Fruit fly (Drosophila melanogaster) whole organism, wandering third instar larva: ENCODE measurements around the gene Alg1.

Source experiments
- Abd-B ChIP-seq: fragments of >200 bp; optimal IDR thresholded peaks from 2 replicates; lab custom pipeline; 2017; ENCODE audit warnings: missing biosample characterization, missing genetic modification characterization
- CG9705 ChIP-seq: fragments of 200-800 bp; sonication (Bioruptor generic); optimal IDR thresholded peaks from 2 replicates; lab custom pipeline; 2018; ENCODE audit warnings: missing biosample characterization, mild to moderate bottlenecking, missing genetic modification characterization
- CrebA ChIP-seq: fragments of 200-800 bp; sonication (Bioruptor generic); optimal IDR thresholded peaks from 2 replicates; lab custom pipeline; 2016; ENCODE audit warnings: missing biosample characterization, mild to moderate bottlenecking, missing genetic modification characterization, borderline replicate concordance
- Dfd ChIP-seq: fragments of >200 bp; optimal IDR thresholded peaks from 2 replicates; lab custom pipeline; 2017; ENCODE audit warnings: missing biosample characterization, missing genetic modification characterization
- GATAd ChIP-seq: sonication (Bioruptor generic); optimal IDR thresholded peaks from 2 replicates; lab custom pipeline; 2016; ENCODE audit warnings: missing biosample characterization, missing genetic modification characterization
- HLH106 ChIP-seq: fragments of 200-800 bp; optimal IDR thresholded peaks from 3 replicates; lab custom pipeline; 2019; ENCODE audit warnings: missing biosample characterization, mild to moderate bottlenecking, missing genetic modification characterization, moderate library complexity
- Hnf4 ChIP-seq: fragments of 200-800 bp; sonication (Bioruptor generic); optimal IDR thresholded peaks from 2 replicates; lab custom pipeline; 2016; ENCODE audit warnings: missing biosample characterization, mild to moderate bottlenecking, missing genetic modification characterization
- Hr78 ChIP-seq: fragments of >200 bp; optimal IDR thresholded peaks from 2 replicates; lab custom pipeline; 2017; ENCODE audit warnings: missing biosample characterization, missing genetic modification characterization
- Hr83 ChIP-seq: fragments of 200-300 bp; sonication (Bioruptor generic); optimal IDR thresholded peaks from 2 replicates; lab custom pipeline; 2016; ENCODE audit warnings: missing biosample characterization, mild to moderate bottlenecking, missing genetic modification characterization, moderate library complexity; ENCODE audit not compliant: poor library complexity, severe bottlenecking
- Jra ChIP-seq: sonication (Bioruptor generic); optimal IDR thresholded peaks from 2 replicates; lab custom pipeline; 2016; ENCODE audit warnings: missing biosample characterization, missing genetic modification characterization
- Mio ChIP-seq: sonication (Bioruptor generic); optimal IDR thresholded peaks from 2 replicates; lab custom pipeline; 2016; ENCODE audit warnings: missing biosample characterization, missing genetic modification characterization
- Myc ChIP-seq: fragments of >200 bp; optimal IDR thresholded peaks from 2 replicates; lab custom pipeline; 2017
- OdsH ChIP-seq: fragments of 200-800 bp; sonication (Bioruptor generic); optimal IDR thresholded peaks from 2 replicates; lab custom pipeline; 2016; ENCODE audit warnings: missing biosample characterization, mild to moderate bottlenecking, missing genetic modification characterization
- Rel ChIP-seq, 2 experiments: fragments of 200-800 bp; sonication (Bioruptor generic) in 1 of 2; optimal IDR thresholded peaks; 2 replicates in 1 of 2; 3 replicates in 1 of 2; lab custom pipeline; 2016 to 2019; ENCODE audit warnings: mild to moderate bottlenecking in 2 of 2, missing biosample characterization in 2 of 2, missing genetic modification characterization in 2 of 2, moderate library complexity in 1 of 2
- Sp1 ChIP-seq: fragments of 200-800 bp; sonication (Bioruptor generic); optimal IDR thresholded peaks from 3 replicates; lab custom pipeline; 2019; ENCODE audit warnings: missing biosample characterization, mild to moderate bottlenecking, missing genetic modification characterization, moderate library complexity
- Vsx2 ChIP-seq: fragments of 200-300, 225-300 bp; sonication (Bioruptor generic); optimal IDR thresholded peaks from 2 replicates; lab custom pipeline; 2018; ENCODE audit warnings: missing biosample characterization, missing genetic modification characterization; ENCODE audit not compliant: partially characterized antibody
- br ChIP-seq: fragments of 200-800 bp; sonication (Bioruptor generic); optimal IDR thresholded peaks from 2 replicates; lab custom pipeline; 2016; ENCODE audit warnings: missing biosample characterization, missing genetic modification characterization
- brk ChIP-seq: fragments of 200-800 bp; sonication (Bioruptor generic); optimal IDR thresholded peaks from 2 replicates; lab custom pipeline; 2016; ENCODE audit warnings: missing biosample characterization, mild to moderate bottlenecking, missing genetic modification characterization
- dl ChIP-seq, 2 experiments: fragments of 175-275, 200-275 bp in 1 of 2; fragments of 200-275 bp in 1 of 2; sonication (Bioruptor generic); optimal IDR thresholded peaks; lab custom pipeline; 2018; ENCODE audit warnings: mild to moderate bottlenecking in 2 of 2, missing biosample characterization in 2 of 2, missing genetic modification characterization in 2 of 2, moderate library complexity in 2 of 2; ENCODE audit not compliant: partially characterized antibody in 2 of 2, insufficient read depth in 1 of 2
- dmrt93B ChIP-seq: fragments of 200-800 bp; sonication (Bioruptor generic); optimal IDR thresholded peaks from 2 replicates; lab custom pipeline; 2018; ENCODE audit warnings: missing biosample characterization, mild to moderate bottlenecking, missing genetic modification characterization
- dsf ChIP-seq: sonication (Bioruptor generic); optimal IDR thresholded peaks from 2 replicates; lab custom pipeline; 2016; ENCODE audit warnings: missing biosample characterization, missing genetic modification characterization, borderline replicate concordance
- ey ChIP-seq: fragments of 200-800 bp; sonication (Bioruptor generic); optimal IDR thresholded peaks from 2 replicates; lab custom pipeline; 2016; ENCODE audit warnings: missing biosample characterization, missing genetic modification characterization
- foxo ChIP-seq, 2 experiments: fragments of 200-800 bp; sonication (Bioruptor generic); optimal IDR thresholded peaks; 2 replicates in 1 of 2; 3 replicates in 1 of 2; lab custom pipeline; 2016 to 2017; ENCODE audit warnings: missing biosample characterization in 2 of 2, missing genetic modification characterization in 2 of 2
- h ChIP-seq: fragments of 200-800 bp; sonication (Bioruptor generic); optimal IDR thresholded peaks from 3 replicates; lab custom pipeline; 2016; ENCODE audit warnings: missing biosample characterization, mild to moderate bottlenecking, missing genetic modification characterization
- jim ChIP-seq: fragments of 175-275, 200-325 bp; sonication (Bioruptor generic); optimal IDR thresholded peaks from 2 replicates; lab custom pipeline; 2016; ENCODE audit warnings: missing biosample characterization, mild to moderate bottlenecking, missing genetic modification characterization
- pan ChIP-seq: fragments of >200 bp; optimal IDR thresholded peaks from 2 replicates; lab custom pipeline; 2017
- psq ChIP-seq: fragments of 200-800 bp; sonication (Bioruptor generic); optimal IDR thresholded peaks from 3 replicates; lab custom pipeline; 2017; ENCODE audit warnings: missing biosample characterization, mild to moderate bottlenecking, missing genetic modification characterization, moderate library complexity
- rgr ChIP-seq: fragments of 200-800 bp; sonication (Bioruptor generic); optimal IDR thresholded peaks from 3 replicates; lab custom pipeline; 2016; ENCODE audit warnings: missing biosample characterization, mild to moderate bottlenecking, missing genetic modification characterization
- sage ChIP-seq: fragments of 200-800 bp; sonication (Bioruptor generic); optimal IDR thresholded peaks from 2 replicates; lab custom pipeline; 2016; ENCODE audit warnings: missing biosample characterization, mild to moderate bottlenecking, missing genetic modification characterization
- sv ChIP-seq: fragments of 200-800 bp; sonication (Bioruptor generic); optimal IDR thresholded peaks from 3 replicates; lab custom pipeline; 2016; ENCODE audit warnings: missing biosample characterization, missing genetic modification characterization
- tai ChIP-seq: sonication (Bioruptor generic); optimal IDR thresholded peaks from 2 replicates; lab custom pipeline; 2016; ENCODE audit warnings: missing biosample characterization, missing genetic modification characterization
- usp ChIP-seq: fragments of >200 bp; optimal IDR thresholded peaks from 2 replicates; lab custom pipeline; 2017; ENCODE audit warnings: missing biosample characterization, missing genetic modification characterization

Gene Alg1

dm6 chr3R:17776952-17777407, 34.0 kb downstream of the Alg1 start:
- TF ChIP-seq tai (GFP tag; lab: Kevin White, UChicago) (no peak), pan (no peak), br (GFP tag; lab: Kevin White, UChicago) (no peak), Myc (no peak), Abd-B (GFP tag; lab: Kevin White, UChicago) (no peak), GATAd (GFP tag; lab: Kevin White, UChicago) (no peak), Hnf4 (GFP tag; lab: Kevin White, UChicago) (no peak), Hr78 (GFP tag; lab: Kevin White, UChicago) (no peak), CG9705 (no peak)
- TF ChIP-seq, all 38 proteins: peak for 0

DNA sequence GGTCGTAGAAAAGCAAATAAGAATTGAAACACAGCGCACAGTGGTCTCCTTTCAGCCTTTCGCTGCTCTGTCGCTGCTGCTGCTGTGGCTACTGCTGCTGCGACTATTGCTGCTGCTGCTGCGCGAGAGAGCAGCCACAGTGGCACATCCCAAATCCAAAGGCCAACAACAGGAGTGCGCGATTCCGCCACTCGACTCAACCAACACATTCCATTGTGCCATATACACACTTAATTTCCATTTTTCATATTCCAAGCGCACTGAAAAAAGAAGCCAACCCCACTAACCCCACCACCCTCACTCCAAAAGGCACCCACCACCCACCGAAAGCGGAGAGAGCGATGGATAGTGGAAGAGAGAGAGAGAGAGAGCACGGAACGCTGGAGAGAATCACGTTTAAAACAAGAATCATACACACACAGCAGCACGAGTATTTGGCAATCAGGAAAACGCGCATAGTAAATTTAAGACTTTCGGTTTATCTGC, 34.8 kb downstream of the Alg1 start:
- no peak for TF ChIP-seq pan
- no peak for TF ChIP-seq sv
- no peak for TF ChIP-seq psq
- no peak for TF ChIP-seq dsf (GFP tag; lab: Kevin White, UChicago)
- TF ChIP-seq usp (GFP tag; lab: Kevin White, UChicago) = no peak
- TF ChIP-seq dmrt93B (GFP tag; lab: Kevin White, UChicago) = no peak
- no peak for TF ChIP-seq sage (GFP tag; lab: Kevin White, UChicago)
- TF ChIP-seq OdsH = no peak
- no peak for TF ChIP-seq foxo (GFP tag; optimal IDR thresholded peaks at IDR 0.05; lab: Kevin White, UChicago)
- no peak for TF ChIP-seq HLH106 (tag; lab: Kevin White, UChicago)
- no peak for TF ChIP-seq Vsx2
- no peak for TF ChIP-seq Hr83 (GFP tag; lab: Kevin White, UChicago)
- no peak for TF ChIP-seq br (GFP tag; lab: Kevin White, UChicago)
- TF ChIP-seq Abd-B (GFP tag; lab: Kevin White, UChicago) = no peak
- TF ChIP-seq CrebA (GFP tag; lab: Kevin White, UChicago) = no peak
- TF ChIP-seq Mio (GFP tag; lab: Kevin White, UChicago) = no peak
- TF ChIP-seq GATAd (GFP tag; lab: Kevin White, UChicago) = no peak
- TF ChIP-seq Rel (GFP tag; optimal IDR thresholded peaks at IDR 0.05; lab: Kevin White, UChicago) = no peak
- no peak for TF ChIP-seq Rel (tag; optimal IDR thresholded peaks at IDR 0.05; lab: Kevin White, UChicago)
- TF ChIP-seq ey (GFP tag; lab: Kevin White, UChicago) = no peak

- TF ChIP-seq Hnf4 (GFP tag; lab: Kevin White, UChicago) (no peak), Vsx2 (no peak), Abd-B (GFP tag; lab: Kevin White, UChicago) (no peak), psq (no peak), Hr83 (GFP tag; lab: Kevin White, UChicago) (no peak), rgr (GFP tag; lab: Kevin White, UChicago) (no peak), sage (GFP tag; lab: Kevin White, UChicago) (no peak), dsf (GFP tag; lab: Kevin White, UChicago) (no peak), pan (no peak), h (GFP tag; lab: Kevin White, UChicago) (no peak), usp (GFP tag; lab: Kevin White, UChicago) (no peak), dl (GFP tag; optimal IDR thresholded peaks at IDR 0.05; lab: Kevin White, UChicago; ENCODE audit: insufficient read depth in 1 of 2, partially characterized antibody in 2 of 2) (no peak), Hr78 (GFP tag; lab: Kevin White, UChicago) (no peak), jim (GFP tag; lab: Kevin White, UChicago) (no peak), tai (GFP tag; lab: Kevin White, UChicago) (no peak), Dfd (no peak), Mio (GFP tag; lab: Kevin White, UChicago) (no peak), Jra (GFP tag; lab: Kevin White, UChicago) (no peak), Sp1 (GFP tag; lab: Kevin White, UChicago) (no peak), brk (no peak)
These were observed 36.4 kb downstream of the Alg1 start for dm6 chr3R:17774538-17774937.

DNA sequence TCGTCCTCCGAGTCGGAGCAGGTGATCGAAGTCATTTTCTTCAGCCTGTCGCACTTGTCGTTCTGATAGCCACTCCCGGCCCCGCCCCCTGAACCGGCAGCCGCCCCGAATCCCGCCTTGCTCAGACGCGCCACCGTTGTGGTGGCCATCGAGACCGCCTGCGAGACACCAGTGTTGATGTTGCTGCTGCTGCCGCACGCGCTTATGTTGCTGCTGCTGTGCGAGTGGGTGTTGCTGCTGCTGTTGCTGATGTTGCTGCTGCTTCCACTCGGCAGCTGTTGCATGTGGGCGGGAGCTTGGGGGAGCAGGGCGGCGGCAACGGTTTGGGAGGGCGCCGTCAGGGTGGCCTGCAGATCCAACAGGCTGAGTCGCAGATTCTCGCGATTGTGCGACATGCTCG, 37.0 kb downstream of the Alg1 start:
- TF ChIP-seq Dfd (peak; percentile 88), sv (no peak)
